Worm (Caenorhabditis elegans): ENCODE measurements around the gene F22B7.1.

The F22B7.1 gene

ce11 chrIII:8639188-8639795 is 25.8 kb upstream of the F22B7.1 start, which contains the start of gene fip-1:
TSS of gene fip-1 (plus strand) at chrIII:8639745.
- TF ChIP-seq dve-1 (tag; optimal IDR thresholded peaks at IDR 0.05) (no peak), ceh-2 (tag; optimal IDR thresholded peaks at IDR 0.05) (no peak), fax-1 (tag; optimal IDR thresholded peaks at IDR 0.05) (no peak), pqm-1 (tag; optimal IDR thresholded peaks at IDR 0.05) (no peak), lin-11 (tag; optimal IDR thresholded peaks at IDR 0.05) (no peak), ceh-19 (GFP tag; optimal IDR thresholded peaks at IDR 0.05) (no peak), unc-55 (GFP tag; optimal IDR thresholded peaks at IDR 0.05) (no peak), odd-2 (tag; optimal IDR thresholded peaks at IDR 0.05) (no peak), eyg-1 (tag; optimal IDR thresholded peaks at IDR 0.05) (no peak), ceh-14 (tag; optimal IDR thresholded peaks at IDR 0.05) (no peak), ets-4 (tag; optimal IDR thresholded peaks at IDR 0.05) (no peak), ttx-3 (tag; optimal IDR thresholded peaks at IDR 0.05) (no peak), rnt-1 (tag; optimal IDR thresholded peaks at IDR 0.05) (no peak), syd-9 (tag; optimal IDR thresholded peaks at IDR 0.05) (no peak), fkh-6 (tag; optimal IDR thresholded peaks at IDR 0.05) (no peak), pax-1 (tag; optimal IDR thresholded peaks at IDR 0.05) (no peak), gmeb-2 (tag; optimal IDR thresholded peaks at IDR 0.05) (no peak), ref-2 (tag; optimal IDR thresholded peaks at IDR 0.05) (no peak)

- TF ChIP-seq hlh-13 (GFP tag; optimal IDR thresholded peaks at IDR 0.05) (no peak), ets-4 (tag; optimal IDR thresholded peaks at IDR 0.05) (no peak), hlh-30 (tag; optimal IDR thresholded peaks at IDR 0.05; ENCODE audit: insufficient read depth) (no peak), zip-5 (tag; optimal IDR thresholded peaks at IDR 0.05) (no peak), madf-2 (tag; optimal IDR thresholded peaks at IDR 0.05) (no peak), ceh-22 (tag; optimal IDR thresholded peaks at IDR 0.05) (no peak), ama-1 (optimal IDR thresholded peaks at IDR 0.05) (no peak), ceh-9 (tag; optimal IDR thresholded peaks at IDR 0.05) (no peak), ceh-30 (tag; optimal IDR thresholded peaks at IDR 0.05) (no peak), gmeb-2 (tag; optimal IDR thresholded peaks at IDR 0.05) (no peak), C38D4.7 (GFP tag; optimal IDR thresholded peaks at IDR 0.05) (no peak), ceh-34 (tag; optimal IDR thresholded peaks at IDR 0.05) (no peak), nhr-11 (tag; optimal IDR thresholded peaks at IDR 0.05) (no peak), pha-4 (tag; optimal IDR thresholded peaks at IDR 0.05) (no peak)
These were observed 21.5 kb upstream of the F22B7.1 start, which contains the start of gene twk-7 for ce11 chrIII:8643639-8644038. TSS of gene twk-7 (minus strand) at chrIII:8643739.

DNA sequence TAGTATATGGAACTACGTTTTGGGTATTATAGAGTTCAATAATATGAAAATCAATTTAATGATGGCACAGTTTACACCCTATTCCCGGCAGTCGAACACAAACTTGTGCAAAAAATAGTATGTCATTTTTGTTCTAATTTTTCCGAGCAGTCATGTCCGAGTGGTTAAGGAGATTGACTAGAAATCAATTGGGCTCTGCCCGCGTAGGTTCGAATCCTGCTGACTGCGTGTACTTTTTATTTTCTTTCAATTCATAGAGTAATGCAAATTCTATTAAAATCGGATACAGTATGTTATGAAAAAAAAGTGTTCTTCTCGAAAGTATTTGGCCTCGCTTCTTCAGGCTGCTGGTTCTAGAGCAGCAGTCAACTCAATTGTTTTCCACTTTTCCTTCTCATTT is 19.1 kb upstream of the F22B7.1 start:
- TF ChIP-seq fkh-6 (tag; optimal IDR thresholded peaks at IDR 0.05) (no peak), pros-1 (tag; optimal IDR thresholded peaks at IDR 0.05) (no peak), nhr-232 (tag; optimal IDR thresholded peaks at IDR 0.05) (no peak), T23F11.4 (GFP tag; optimal IDR thresholded peaks at IDR 0.05) (no peak), fax-1 (tag; optimal IDR thresholded peaks at IDR 0.05) (no peak), K09A11.1 (tag; optimal IDR thresholded peaks at IDR 0.05; ENCODE audit: insufficient read depth) (no peak), lin-11 (tag; optimal IDR thresholded peaks at IDR 0.05) (no peak), elt-4 (tag; optimal IDR thresholded peaks at IDR 0.05) (no peak), unc-42 (tag; optimal IDR thresholded peaks at IDR 0.05) (no peak), eyg-1 (tag; optimal IDR thresholded peaks at IDR 0.05) (no peak), ceh-22 (tag; optimal IDR thresholded peaks at IDR 0.05) (no peak), sdc-2 (tag; optimal IDR thresholded peaks at IDR 0.05) (no peak), pha-2 (tag; optimal IDR thresholded peaks at IDR 0.05) (no peak), hlh-6 (tag; optimal IDR thresholded peaks at IDR 0.05) (no peak), pat-9 (tag; optimal IDR thresholded peaks at IDR 0.05) (no peak), unc-3 (GFP tag; conservative IDR thresholded peaks at IDR 0.05) (no peak), unc-3 (tag; optimal IDR thresholded peaks at IDR 0.05) (no peak), sox-4 (tag; optimal IDR thresholded peaks at IDR 0.05) (no peak), ceh-31 (tag; optimal IDR thresholded peaks at IDR 0.05) (no peak), fkh-10 (GFP tag; optimal IDR thresholded peaks at IDR 0.05) (no peak)
